Worm (Caenorhabditis elegans) whole organism, L1 larva: ENCODE measurements around the gene K07E8.6.

Experiments
- Y116A8C.19 ChIP-seq: sonication (generic microtip); optimal IDR thresholded peaks from 2 replicates; lab custom pipeline; 2016; ENCODE audit warnings: missing compliant biosample characterization, missing genetic modification characterization, borderline replicate concordance
- alr-1 ChIP-seq: fragments of 200-800 bp; sonication (Bioruptor generic); optimal IDR thresholded peaks from 2 replicates; lab custom pipeline; 2018; ENCODE audit warnings: borderline replicate concordance, mild to moderate bottlenecking, missing genetic modification characterization, missing compliant biosample characterization
- ceh-8 ChIP-seq: fragments of 200-800 bp; sonication (Bioruptor generic); optimal IDR thresholded peaks from 2 replicates; lab custom pipeline; 2018; ENCODE audit warnings: mild to moderate bottlenecking, missing genetic modification characterization, moderate library complexity, missing compliant biosample characterization
- ceh-82 ChIP-seq, 3 experiments: fragments of 150-350 bp in 1 of 3; sonication (generic microtip) in 2 of 3; optimal IDR thresholded peaks; 2 replicates each; lab custom pipeline; 2014 to 2017; ENCODE audit warnings: missing biosample characterization in 3 of 3, missing genetic modification characterization in 3 of 3
- ceh-88 ChIP-seq: fragments of 200-800 bp; sonication (Bioruptor generic); IDR thresholded peaks from 2 replicates; pipeline ENCODE4 v1.3.6; 2022; ENCODE audit warnings: missing genetic modification characterization, missing compliant biosample characterization
- dpl-1 ChIP-seq, 3 experiments: fragments of 150-350 bp in 2 of 3; sonication (generic microtip) in 1 of 3; optimal IDR thresholded peaks; 2 replicates each; lab custom pipeline; 2014 to 2017; ENCODE audit warnings: missing biosample characterization in 3 of 3, missing genetic modification characterization in 3 of 3, missing genetic modification reagents in 3 of 3
- dsc-1 ChIP-seq: sonication (generic microtip); optimal IDR thresholded peaks from 2 replicates; lab custom pipeline; 2016; ENCODE audit warnings: mild to moderate bottlenecking, missing genetic modification characterization, missing compliant biosample characterization
- efl-3 ChIP-seq: fragments of 200-800 bp; sonication (Bioruptor generic); optimal IDR thresholded peaks from 2 replicates; lab custom pipeline; 2018; ENCODE audit warnings: mild to moderate bottlenecking, missing genetic modification characterization, missing compliant biosample characterization
- ets-5 ChIP-seq: fragments of 200-800 bp; sonication (Bioruptor generic); IDR thresholded peaks from 2 replicates; pipeline ENCODE4 v1.3.6; 2022; ENCODE audit warnings: missing genetic modification characterization, missing compliant biosample characterization
- fkh-10 ChIP-seq: sonication (generic microtip); optimal IDR thresholded peaks from 2 replicates; lab custom pipeline; 2017; ENCODE audit warnings: missing biosample characterization, missing genetic modification reagents, missing genetic modification characterization
- fkh-8 ChIP-seq: sonication (generic microtip); optimal IDR thresholded peaks from 2 replicates; lab custom pipeline; 2016; ENCODE audit warnings: mild to moderate bottlenecking, missing genetic modification characterization, missing compliant biosample characterization
- fos-1 ChIP-seq: fragments of 150-350 bp; optimal IDR thresholded peaks from 2 replicates; lab custom pipeline; 2014; ENCODE audit warnings: missing biosample characterization, missing genetic modification characterization
- hlh-4 ChIP-seq: sonication (generic microtip); optimal IDR thresholded peaks from 2 replicates; lab custom pipeline; 2016; ENCODE audit warnings: mild to moderate bottlenecking, missing genetic modification characterization, missing compliant biosample characterization
- hpl-2 ChIP-seq: fragments of 150-350 bp; optimal IDR thresholded peaks from 2 replicates; lab custom pipeline; 2014; ENCODE audit warnings: missing biosample characterization, missing genetic modification reagents, missing genetic modification characterization
- irx-1 ChIP-seq: sonication (generic microtip); optimal IDR thresholded peaks from 2 replicates; lab custom pipeline; 2016; ENCODE audit warnings: missing genetic modification characterization, missing compliant biosample characterization
- jun-1 ChIP-seq: fragments of 150-350 bp; optimal IDR thresholded peaks from 2 replicates; lab custom pipeline; 2014; ENCODE audit warnings: missing biosample characterization, missing genetic modification reagents, missing genetic modification characterization
- lin-14 ChIP-seq: fragments of 200-800 bp; sonication (Bioruptor generic); optimal IDR thresholded peaks from 2 replicates; lab custom pipeline; 2018; ENCODE audit warnings: mild to moderate bottlenecking, missing genetic modification characterization, moderate library complexity, missing compliant biosample characterization
- lin-15B ChIP-seq: fragments of 150-350 bp; sonication (generic microtip); optimal IDR thresholded peaks from 3 replicates; lab custom pipeline; 2014; ENCODE audit warnings: missing biosample characterization, missing genetic modification characterization
- lin-35 ChIP-seq, 2 experiments: fragments of 150-350 bp; optimal IDR thresholded peaks; 2 replicates each; lab custom pipeline; 2014; ENCODE audit warnings: missing biosample characterization in 2 of 2, missing genetic modification characterization in 2 of 2, missing genetic modification reagents in 2 of 2
- lin-39 ChIP-seq: fragments of 150-350 bp; optimal IDR thresholded peaks from 2 replicates; lab custom pipeline; 2014; ENCODE audit warnings: missing biosample characterization, missing genetic modification reagents, missing genetic modification characterization
- lir-3 ChIP-seq: sonication (generic microtip); optimal IDR thresholded peaks from 2 replicates; lab custom pipeline; 2016; ENCODE audit warnings: mild to moderate bottlenecking, missing genetic modification characterization, moderate library complexity, missing compliant biosample characterization; ENCODE audit not compliant: poor library complexity
- lsy-2 ChIP-seq, 2 experiments: fragments of 150-350 bp; optimal IDR thresholded peaks; 2 replicates each; lab custom pipeline; 2014; ENCODE audit warnings: missing biosample characterization in 2 of 2, missing genetic modification characterization in 2 of 2
- mab-9 ChIP-seq: fragments of 200-800 bp; sonication (Bioruptor generic); IDR thresholded peaks from 2 replicates; pipeline ENCODE4 v1.3.6; 2022; ENCODE audit warnings: missing genetic modification reagents, missing genetic modification characterization, missing compliant biosample characterization
- mdl-1 ChIP-seq, 2 experiments: fragments of 150-350 bp; optimal IDR thresholded peaks; 2 replicates each; lab custom pipeline; 2014 to 2017; ENCODE audit warnings: missing biosample characterization in 2 of 2, missing genetic modification characterization in 2 of 2, inconsistent platforms in 1 of 2
- nhr-12 ChIP-seq: sonication (generic microtip); optimal IDR thresholded peaks from 2 replicates; lab custom pipeline; 2017; ENCODE audit warnings: missing biosample characterization, missing genetic modification characterization
- nhr-19 ChIP-seq: fragments of 200-800 bp; sonication (Bioruptor generic); conservative IDR thresholded peaks from 2 replicates; pipeline ENCODE4 v1.3.6; 2022; ENCODE audit warnings: missing genetic modification characterization, missing compliant biosample characterization
- nhr-47 ChIP-seq: sonication (generic microtip); optimal IDR thresholded peaks from 2 replicates; lab custom pipeline; 2016; ENCODE audit warnings: mild to moderate bottlenecking, missing genetic modification characterization, moderate library complexity, missing compliant biosample characterization
- nhr-76 ChIP-seq: sonication (generic microtip); optimal IDR thresholded peaks from 2 replicates; lab custom pipeline; 2017; ENCODE audit warnings: missing biosample characterization, missing genetic modification characterization
- nhr-77 ChIP-seq: fragments of 150-350 bp; optimal IDR thresholded peaks from 2 replicates; lab custom pipeline; 2014; ENCODE audit warnings: missing biosample characterization, missing genetic modification characterization
- nhr-85 ChIP-seq: sonication (generic microtip); peaks from one replicate; lab custom pipeline; 2016; ENCODE audit warnings: missing genetic modification characterization, inconsistent platforms, missing compliant biosample characterization
- nhr-90 ChIP-seq: sonication (generic microtip); optimal IDR thresholded peaks from 2 replicates; lab custom pipeline; 2016; ENCODE audit warnings: mild to moderate bottlenecking, missing genetic modification characterization, missing compliant biosample characterization; ENCODE audit not compliant: poor library complexity
- pax-3 ChIP-seq: fragments of 200-800 bp; sonication (Bioruptor generic); optimal IDR thresholded peaks from 2 replicates; lab custom pipeline; 2018; ENCODE audit warnings: mild to moderate bottlenecking, missing genetic modification characterization, moderate library complexity, missing compliant biosample characterization
- pqm-1 ChIP-seq: sonication (generic microtip); optimal IDR thresholded peaks from 3 replicates; lab custom pipeline; 2017; ENCODE audit warnings: missing biosample characterization, missing genetic modification characterization
- rnt-1 ChIP-seq: sonication (generic microtip); optimal IDR thresholded peaks from 2 replicates; lab custom pipeline; 2016; ENCODE audit warnings: mild to moderate bottlenecking, missing genetic modification characterization, moderate library complexity, missing compliant biosample characterization
- snpc-4 ChIP-seq: fragments of 150-350 bp; optimal IDR thresholded peaks from 2 replicates; lab custom pipeline; 2014; ENCODE audit warnings: missing biosample characterization, missing genetic modification characterization
- snu-23 ChIP-seq: sonication (generic microtip); optimal IDR thresholded peaks from 2 replicates; lab custom pipeline; 2016; ENCODE audit warnings: missing genetic modification characterization, missing compliant biosample characterization
- sox-4 ChIP-seq: sonication (generic microtip); optimal IDR thresholded peaks from 2 replicates; lab custom pipeline; 2016; ENCODE audit warnings: missing genetic modification characterization, missing compliant biosample characterization
- sptf-1 ChIP-seq: fragments of 150-350 bp; optimal IDR thresholded peaks from 2 replicates; lab custom pipeline; 2014; ENCODE audit warnings: missing biosample characterization, missing genetic modification characterization
- unc-130 ChIP-seq: fragments of 150-350 bp; optimal IDR thresholded peaks from 2 replicates; lab custom pipeline; 2017; ENCODE audit warnings: missing biosample characterization, missing genetic modification characterization, inconsistent platforms
- unc-62 ChIP-seq: fragments of 150-350 bp; optimal IDR thresholded peaks from 2 replicates; lab custom pipeline; 2014; ENCODE audit warnings: missing biosample characterization, missing genetic modification reagents, missing genetic modification characterization
- unc-86 ChIP-seq: sonication (generic microtip); optimal IDR thresholded peaks from 2 replicates; lab custom pipeline; 2016; ENCODE audit warnings: missing genetic modification characterization, missing compliant biosample characterization
- xbp-1 ChIP-seq: sonication (generic microtip); optimal IDR thresholded peaks from 2 replicates; lab custom pipeline; 2016; ENCODE audit warnings: missing genetic modification characterization, missing compliant biosample characterization
- zag-1 ChIP-seq: fragments of 150-350 bp; optimal IDR thresholded peaks from 2 replicates; lab custom pipeline; 2014; ENCODE audit warnings: missing biosample characterization, missing genetic modification characterization
- zip-4 ChIP-seq: fragments of 200-800 bp; sonication (Bioruptor generic); optimal IDR thresholded peaks from 2 replicates; lab custom pipeline; 2018; ENCODE audit warnings: mild to moderate bottlenecking, missing genetic modification characterization, moderate library complexity, missing compliant biosample characterization
- ztf-11 ChIP-seq, 2 experiments: sonication (generic microtip); optimal IDR thresholded peaks; 2 replicates each; lab custom pipeline; 2016 to 2017; ENCODE audit warnings: missing genetic modification characterization in 2 of 2, missing biosample characterization in 1 of 2, missing compliant biosample characterization in 1 of 2
- ztf-4 ChIP-seq: fragments of 150-350 bp; optimal IDR thresholded peaks from 2 replicates; lab custom pipeline; 2014; ENCODE audit warnings: missing biosample characterization, missing genetic modification characterization

K07E8.6 gene

ce11 chrII:680612-681011, 41.2 kb upstream of the K07E8.6 start, which contains the start of the genes T02H6.10 and T02H6.8:
TSS of gene T02H6.10 (minus strand) at chrII:680712.
TSS of gene T02H6.8 (plus strand) at chrII:680832.
- TF ChIP-seq snu-23 (GFP tag; lab: Kevin White, UChicago), result no peak
- no peak for TF ChIP-seq nhr-19 (GFP tag; lab: Robert Waterston, UW)
- TF ChIP-seq mdl-1 (tag; optimal IDR thresholded peaks at IDR 0.05; lab: Kevin White, UChicago), result no peak
- TF ChIP-seq nhr-12, result no peak
- no peak for TF ChIP-seq nhr-47
- no peak for TF ChIP-seq fkh-8
- no peak for TF ChIP-seq unc-62 (GFP tag; lab: Kevin White, UChicago)
- no peak for TF ChIP-seq jun-1 (tag; lab: Kevin White, UChicago)
- no peak for TF ChIP-seq rnt-1 (tag; lab: Kevin White, UChicago)
- no peak for TF ChIP-seq sptf-1 (tag; lab: Kevin White, UChicago)
- no peak for TF ChIP-seq ceh-82 (tag; optimal IDR thresholded peaks at IDR 0.05; lab: Kevin White, UChicago)
- TF ChIP-seq lin-39 (tag; lab: Kevin White, UChicago), result no peak
- no peak for TF ChIP-seq fos-1 (tag; lab: Kevin White, UChicago)

DNA sequence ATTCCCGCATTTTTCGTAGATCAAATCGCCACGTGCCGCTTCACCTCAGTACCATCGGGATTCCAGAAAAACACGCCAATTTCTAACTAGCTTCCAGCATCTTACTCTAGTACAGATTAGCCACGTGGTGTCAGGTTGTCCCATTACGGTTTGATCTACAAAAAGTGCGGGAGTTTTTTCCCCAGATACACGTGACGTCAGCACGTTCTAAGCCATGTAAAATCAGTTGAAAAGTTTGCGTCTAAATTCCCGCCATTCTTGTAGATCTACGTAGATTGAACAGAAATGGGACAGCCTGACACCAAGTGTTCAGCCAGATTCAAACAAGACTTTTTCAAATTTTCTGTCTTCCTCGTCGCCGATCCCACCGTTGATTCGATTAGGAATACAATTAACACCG, 39.2 kb upstream of the K07E8.6 start, which contains the start of gene T02H6.9:
TSS of gene T02H6.9 (plus strand) at position 301 of the 400 bp plus-strand sequence.
- TF ChIP-seq lin-15B (tag; lab: Kevin White, UChicago) (no peak), nhr-76 (tag; lab: Kevin White, UChicago) (no peak), efl-3 (GFP tag; lab: Kevin White, UChicago) (no peak), lsy-2 (tag; optimal IDR thresholded peaks at IDR 0.05; lab: Kevin White, UChicago) (no peak), ztf-11 (tag; optimal IDR thresholded peaks at IDR 0.05; lab: Kevin White, UChicago) (no peak), ceh-82 (tag; optimal IDR thresholded peaks at IDR 0.05; lab: Kevin White, UChicago) (no peak), fkh-10 (GFP tag; lab: Kevin White, UChicago) (no peak), nhr-12 (no peak), nhr-90 (tag; lab: Kevin White, UChicago) (no peak), mab-9 (GFP tag; lab: Robert Waterston, UW) (no peak), Y116A8C.19 (tag; lab: Kevin White, UChicago) (no peak), ets-5 (GFP tag; lab: Robert Waterston, UW) (no peak)
- TF ChIP-seq, all 84 proteins: peak for 0

ce11 chrII:675822-676221, 36.5 kb upstream of the K07E8.6 start:
- TF ChIP-seq ets-5 (GFP tag; lab: Robert Waterston, UW) (no peak), hlh-4 (no peak), zip-4 (GFP tag; lab: Kevin White, UChicago) (no peak), unc-130 (tag; lab: Kevin White, UChicago) (no peak), ceh-8 (GFP tag; lab: Kevin White, UChicago) (no peak), nhr-47 (no peak), fos-1 (tag; lab: Kevin White, UChicago) (no peak), zag-1 (no peak), dsc-1 (tag; lab: Kevin White, UChicago) (no peak), nhr-77 (no peak), hpl-2 (no peak), lin-35 (GFP tag; optimal IDR thresholded peaks at IDR 0.05; lab: Kevin White, UChicago) (no peak), lir-3 (tag; lab: Kevin White, UChicago) (no peak), snpc-4 (tag; lab: Kevin White, UChicago) (no peak), alr-1 (no peak), xbp-1 (no peak), ztf-11 (tag; optimal IDR thresholded peaks at IDR 0.05; lab: Kevin White, UChicago) (no peak), sox-4 (no peak)

DNA sequence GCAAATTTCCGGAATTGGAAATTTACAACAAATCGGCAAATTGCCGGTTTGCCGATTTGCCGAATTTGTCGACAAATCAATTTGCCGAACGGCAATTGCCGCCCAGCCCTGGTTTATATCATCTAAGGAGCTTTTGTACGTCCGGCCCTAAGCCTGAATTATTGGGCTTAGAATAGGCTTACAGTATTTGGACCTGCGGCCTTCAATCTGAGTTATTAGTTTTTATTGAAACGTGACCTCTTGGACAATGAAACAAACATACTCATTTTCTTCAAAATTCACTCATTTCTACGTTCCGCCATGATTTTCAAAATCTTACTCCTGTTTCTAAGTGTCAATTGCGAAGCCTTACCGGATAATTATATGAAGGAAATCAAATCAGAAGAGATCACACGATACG, 35.9 kb upstream of the K07E8.6 start, which contains the start of gene Y39F10C.1:
TSS of gene Y39F10C.1 (plus strand) at position 301 of the 400 bp plus-strand sequence.
- TF ChIP-seq unc-86 (no peak), lin-14 (GFP tag; lab: Kevin White, UChicago) (no peak), dpl-1 (GFP tag; optimal IDR thresholded peaks at IDR 0.05; lab: Kevin White, UChicago) (no peak), pax-3 (tag; lab: Kevin White, UChicago) (no peak), pqm-1 (tag; lab: Kevin White, UChicago) (no peak), ztf-4 (tag; lab: Kevin White, UChicago) (no peak), nhr-85 (tag; lab: Kevin White, UChicago) (no peak), irx-1 (tag; lab: Kevin White, UChicago) (no peak), alr-1 (no peak), ceh-88 (no peak), ceh-82 (tag; optimal IDR thresholded peaks at IDR 0.05; lab: Kevin White, UChicago) (no peak)
- TF ChIP-seq, all 84 proteins: peak for 0
